Fruit fly (Drosophila melanogaster): ENCODE measurements around the gene CG5984.

dm6 chr3R:27265330-27265729, 17.5 kb upstream of the CG5984 start, which contains the start of the genes CG14262 and CG14260:
- TF ChIP-seq HmgZ (tag; optimal IDR thresholded peaks at IDR 0.05) (no peak), B-H1 (GFP tag; IDR thresholded peaks at IDR 0.05) (no peak)
